Worm (Caenorhabditis elegans) whole organism, young adult: ENCODE results near the gene crn-4.
A peak's percentile ranks its signal among the peaks of the same experiment; 100 is the strongest.

Source experiments
- B0019.2 ChIP-seq: fragments of 200-800 bp; sonication (Bioruptor generic); conservative IDR thresholded peaks from 2 replicates; pipeline ENCODE4 v1.3.6; 2022; ENCODE audit warnings: missing genetic modification reagents, missing genetic modification characterization, missing compliant biosample characterization
- B0336.3 ChIP-seq: fragments of 200-800 bp; sonication (Bioruptor generic); IDR thresholded peaks from 2 replicates; pipeline ENCODE4 v1.3.6; 2022; ENCODE audit warnings: missing genetic modification characterization, missing compliant biosample characterization
- D2030.7 ChIP-seq: fragments of 200-800 bp; sonication (Bioruptor generic); IDR thresholded peaks from 2 replicates; pipeline ENCODE4 v1.3.6; 2022; ENCODE audit warnings: missing genetic modification reagents, missing genetic modification characterization, missing compliant biosample characterization
- F49E8.2 ChIP-seq: sonication (generic microtip); optimal IDR thresholded peaks from 3 replicates; lab custom pipeline; 2017; ENCODE audit warnings: missing genetic modification characterization, mild to moderate bottlenecking, missing compliant biosample characterization, antibody characterized with exemption, moderate library complexity; ENCODE audit not compliant: insufficient read depth
- K12H6.12 ChIP-seq: fragments of 200-800 bp; sonication (Bioruptor generic); optimal IDR thresholded peaks from 2 replicates; lab custom pipeline; 2018; ENCODE audit warnings: mild to moderate bottlenecking, missing genetic modification characterization, missing compliant biosample characterization
- T07F8.4 ChIP-seq: sonication (generic microtip); optimal IDR thresholded peaks from 2 replicates; lab custom pipeline; 2016; ENCODE audit warnings: mild to moderate bottlenecking, missing genetic modification characterization, moderate library complexity, missing compliant biosample characterization
- akir-1 ChIP-seq: fragments of 200-800 bp; sonication (Bioruptor generic); optimal IDR thresholded peaks from 2 replicates; lab custom pipeline; 2018; ENCODE audit warnings: mild to moderate bottlenecking, missing genetic modification characterization, moderate library complexity, missing compliant biosample characterization
- attf-5 ChIP-seq: fragments of 200-800 bp; sonication (Bioruptor generic); optimal IDR thresholded peaks from 2 replicates; lab custom pipeline; 2018; ENCODE audit warnings: mild to moderate bottlenecking, missing genetic modification characterization, missing compliant biosample characterization
- ccch-3 ChIP-seq: fragments of 200-800 bp; sonication (Bioruptor generic); optimal IDR thresholded peaks from 2 replicates; lab custom pipeline; 2018; ENCODE audit warnings: mild to moderate bottlenecking, missing genetic modification characterization, missing compliant biosample characterization
- cebp-1 ChIP-seq, 2 experiments: fragments of 200-800 bp in 1 of 2; sonication (Bioruptor generic) in 1 of 2; sonication (generic microtip) in 1 of 2; IDR thresholded peaks in 1 of 2; optimal IDR thresholded peaks in 1 of 2; 2 replicates each; pipeline versions ENCODE4 v1.3.6 to Lab custom; 2017 to 2022; ENCODE audit warnings: missing compliant biosample characterization in 2 of 2, missing genetic modification characterization in 2 of 2, mild to moderate bottlenecking in 1 of 2, missing genetic modification reagents in 1 of 2, moderate library complexity in 1 of 2
- ceh-100 ChIP-seq: fragments of 200-800 bp; sonication (Bioruptor generic); IDR thresholded peaks from 2 replicates; pipeline ENCODE4 v1.3.6; 2022; ENCODE audit warnings: missing genetic modification reagents, missing genetic modification characterization, missing compliant biosample characterization
- ceh-27 ChIP-seq: fragments of 200-800 bp; sonication (Bioruptor generic); optimal IDR thresholded peaks from 2 replicates; lab custom pipeline; 2018; ENCODE audit warnings: mild to moderate bottlenecking, missing genetic modification characterization, moderate library complexity, missing compliant biosample characterization
- dox-1 ChIP-seq: fragments of 200-800 bp; sonication (Bioruptor generic); IDR thresholded peaks from 2 replicates; pipeline ENCODE4 v1.3.6; 2022; ENCODE audit warnings: missing genetic modification reagents, missing genetic modification characterization, missing compliant biosample characterization
- egl-18 ChIP-seq: fragments of 200-800 bp; sonication (Bioruptor generic); IDR thresholded peaks from 2 replicates; pipeline ENCODE4 v1.3.6; 2022; ENCODE audit warnings: missing genetic modification reagents, missing genetic modification characterization, missing compliant biosample characterization
- egrh-3 ChIP-seq: fragments of 200-800 bp; sonication (Bioruptor generic); IDR thresholded peaks from 2 replicates; pipeline ENCODE4 v1.3.6; 2022; ENCODE audit warnings: missing genetic modification reagents, missing genetic modification characterization, missing compliant biosample characterization
- ekl-4 ChIP-seq: fragments of 200-800 bp; sonication (Bioruptor generic); IDR thresholded peaks from 2 replicates; pipeline ENCODE4 v1.3.6; 2022; ENCODE audit warnings: missing genetic modification reagents, missing genetic modification characterization, missing compliant biosample characterization
- ets-4 ChIP-seq: fragments of 200-800 bp; sonication (Bioruptor generic); optimal IDR thresholded peaks from 2 replicates; lab custom pipeline; 2018; ENCODE audit warnings: mild to moderate bottlenecking, missing genetic modification characterization, missing compliant biosample characterization
- him-1 ChIP-seq: sonication (generic microtip); optimal IDR thresholded peaks from 2 replicates; lab custom pipeline; 2016; ENCODE audit warnings: missing genotype, missing genetic modification reagents, missing genetic modification characterization, missing compliant biosample characterization
- hlh-12 ChIP-seq: sonication (generic microtip); optimal IDR thresholded peaks from 2 replicates; lab custom pipeline; 2016; ENCODE audit warnings: missing genetic modification characterization, missing compliant biosample characterization
- hmg-20 ChIP-seq: fragments of 200-800 bp; sonication (Bioruptor generic); IDR thresholded peaks from 2 replicates; pipeline ENCODE4 v1.3.6; 2022; ENCODE audit warnings: missing genetic modification reagents, missing genetic modification characterization, missing compliant biosample characterization
- hrde-1 ChIP-seq: sonication (generic microtip); optimal IDR thresholded peaks from 2 replicates; lab custom pipeline; 2016; ENCODE audit warnings: missing genetic modification characterization, mild to moderate bottlenecking, missing compliant biosample characterization, moderate library complexity, missing genotype, missing genetic modification reagents, borderline replicate concordance
- hsf-1 ChIP-seq: fragments of 200-800 bp; sonication (Bioruptor generic); IDR thresholded peaks from 2 replicates; pipeline ENCODE4 v1.3.6; 2022; ENCODE audit warnings: missing genetic modification reagents, missing genetic modification characterization, missing compliant biosample characterization
- let-526 ChIP-seq: fragments of 200-800 bp; sonication (Bioruptor generic); IDR thresholded peaks from 2 replicates; pipeline ENCODE4 v1.3.6; 2022; ENCODE audit warnings: missing genetic modification reagents, missing genetic modification characterization, missing compliant biosample characterization
- lin-40 ChIP-seq: sonication (generic microtip); optimal IDR thresholded peaks from 2 replicates; lab custom pipeline; 2016; ENCODE audit warnings: missing genetic modification characterization, mild to moderate bottlenecking, missing compliant biosample characterization, missing genotype, missing genetic modification reagents
- lin-54 ChIP-seq: fragments of 200-800 bp; sonication (Bioruptor generic); optimal IDR thresholded peaks from 2 replicates; lab custom pipeline; 2018; ENCODE audit warnings: mild to moderate bottlenecking, missing genetic modification characterization, missing compliant biosample characterization
- lir-1 ChIP-seq: fragments of 200-800 bp; sonication (Bioruptor generic); conservative IDR thresholded peaks from 2 replicates; pipeline ENCODE4 v1.3.6; 2022; ENCODE audit warnings: missing genetic modification reagents, missing genetic modification characterization, missing compliant biosample characterization
- madf-10 ChIP-seq: sonication (generic microtip); optimal IDR thresholded peaks from 2 replicates; lab custom pipeline; 2016; ENCODE audit warnings: mild to moderate bottlenecking, missing genetic modification characterization, missing compliant biosample characterization
- madf-3 ChIP-seq: fragments of 200-800 bp; sonication (Bioruptor generic); IDR thresholded peaks from 2 replicates; pipeline ENCODE4 v1.3.6; 2022; ENCODE audit warnings: missing genetic modification reagents, missing genetic modification characterization, missing compliant biosample characterization
- madf-6 ChIP-seq: fragments of 200-800 bp; sonication (Bioruptor generic); IDR thresholded peaks from 2 replicates; pipeline ENCODE4 v1.3.6; 2022; ENCODE audit warnings: missing genetic modification reagents, missing genetic modification characterization, missing compliant biosample characterization
- mel-28 ChIP-seq: sonication (generic microtip); optimal IDR thresholded peaks from 2 replicates; lab custom pipeline; 2016; ENCODE audit warnings: borderline replicate concordance, mild to moderate bottlenecking, missing genetic modification characterization, missing compliant biosample characterization
- mes-4 ChIP-seq: sonication (generic microtip); optimal IDR thresholded peaks from 2 replicates; lab custom pipeline; 2016; ENCODE audit warnings: missing genotype, missing genetic modification characterization, missing compliant biosample characterization
- mxl-1 ChIP-seq: sonication (generic microtip); optimal IDR thresholded peaks from 2 replicates; lab custom pipeline; 2016; ENCODE audit warnings: missing genetic modification characterization, missing compliant biosample characterization
- nfya-1 ChIP-seq: sonication (generic microtip); optimal IDR thresholded peaks from 2 replicates; lab custom pipeline; 2017; ENCODE audit warnings: antibody characterized with exemption, missing compliant biosample characterization, missing genetic modification characterization, borderline replicate concordance; ENCODE audit not compliant: insufficient read depth
- nfyb-1 ChIP-seq: fragments of 200-800 bp; sonication (Bioruptor generic); IDR thresholded peaks from 2 replicates; pipeline ENCODE4 v1.3.6; 2022; ENCODE audit warnings: missing genetic modification reagents, missing genetic modification characterization, missing compliant biosample characterization
- nhr-179 ChIP-seq: sonication (generic microtip); optimal IDR thresholded peaks from 2 replicates; lab custom pipeline; 2016; ENCODE audit warnings: mild to moderate bottlenecking, missing genetic modification characterization, missing compliant biosample characterization
- nhr-27 ChIP-seq: fragments of 200-800 bp; sonication (Bioruptor generic); optimal IDR thresholded peaks from 2 replicates; lab custom pipeline; 2018; ENCODE audit warnings: mild to moderate bottlenecking, missing genetic modification characterization, moderate library complexity, missing compliant biosample characterization
- nhr-80 ChIP-seq: sonication (generic microtip); optimal IDR thresholded peaks from 2 replicates; lab custom pipeline; 2016; ENCODE audit warnings: missing genetic modification characterization, missing compliant biosample characterization
- snpc-1.3 ChIP-seq: sonication (generic microtip); optimal IDR thresholded peaks from 2 replicates; lab custom pipeline; 2017; ENCODE audit warnings: missing genetic modification characterization, mild to moderate bottlenecking, missing compliant biosample characterization, antibody characterized with exemption, moderate library complexity, missing genotype, missing genetic modification reagents; ENCODE audit not compliant: insufficient read depth
- tbp1 ChIP-seq: fragments of 200-800 bp; sonication (Bioruptor generic); optimal IDR thresholded peaks from 2 replicates; lab custom pipeline; 2018; ENCODE audit warnings: mild to moderate bottlenecking, missing genetic modification characterization, missing compliant biosample characterization
- xnd-1 ChIP-seq: sonication (generic microtip); optimal IDR thresholded peaks from 2 replicates; lab custom pipeline; 2016; ENCODE audit warnings: missing genotype, missing genetic modification reagents, missing genetic modification characterization, missing compliant biosample characterization
- zim-3 ChIP-seq: sonication (generic microtip); optimal IDR thresholded peaks from 2 replicates; lab custom pipeline; 2017; ENCODE audit warnings: mild to moderate bottlenecking, missing genetic modification characterization, moderate library complexity, missing compliant biosample characterization
- ztf-28 ChIP-seq: fragments of 200-800 bp; sonication (Bioruptor generic); IDR thresholded peaks from 2 replicates; pipeline ENCODE4 v1.3.6; 2022; ENCODE audit warnings: missing genetic modification reagents, missing genetic modification characterization, missing compliant biosample characterization

The crn-4 gene

ce11 chrX:2302782-2303181 lies 44.9 kb upstream of the crn-4 start, which contains the start of gene hum-6 (continued):
- TF ChIP-seq nfya-1 (tag; lab: Kevin White, UChicago) = no peak

ce11 chrX:2301821-2302220 lies 43.9 kb upstream of the crn-4 start:
- TF ChIP-seq ztf-28 (GFP tag; lab: Robert Waterston, UW) = no peak
- TF ChIP-seq egrh-3 = peak; percentile 60; the same call in 1 of the 2 replicates

DNA sequence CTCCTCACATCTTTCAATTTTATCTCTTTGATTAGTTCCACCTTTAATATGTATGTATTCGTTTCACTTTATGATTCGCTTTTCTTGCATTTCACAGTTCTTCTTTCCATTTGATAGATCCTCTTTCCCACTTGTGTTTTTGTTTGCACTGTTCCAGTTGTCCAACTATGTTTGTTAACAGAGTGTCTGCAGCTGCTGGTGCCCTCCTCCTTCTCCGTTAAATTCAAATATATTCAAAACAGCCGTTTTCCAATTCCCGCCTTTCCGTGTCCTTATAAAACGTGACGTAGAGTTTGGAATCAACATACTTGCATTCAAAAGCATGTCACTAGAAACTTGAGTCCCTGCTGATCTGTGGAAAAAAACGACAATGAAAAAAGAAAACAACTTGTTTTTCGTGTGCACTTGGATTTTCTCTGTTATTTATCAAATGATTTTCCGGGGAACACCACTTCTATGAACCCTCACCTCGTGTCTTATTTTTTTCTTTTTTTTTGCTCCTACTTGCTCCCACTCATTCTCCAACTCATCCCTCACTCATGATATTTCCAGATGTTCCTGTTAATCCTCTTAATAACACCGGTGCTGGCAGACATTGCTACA lies 36.4 kb upstream of the crn-4 start, which contains the start of gene T10H10.2:
Gene T10H10.2 (plus strand): TSS at position 553 of the 603 bp plus-strand sequence.
- no peak for TF ChIP-seq mel-28 (tag; lab: Kevin White, UChicago)
- TF ChIP-seq dox-1 (GFP tag; lab: Robert Waterston, UW) = no peak
- no peak for TF ChIP-seq xnd-1 (tag; lab: Kevin White, UChicago)
- no peak for TF ChIP-seq hrde-1 (tag; lab: Kevin White, UChicago)
- TF ChIP-seq nfyb-1 (GFP tag; lab: Robert Waterston, UW) = no peak
- TF ChIP-seq hsf-1 (GFP tag; lab: Robert Waterston, UW) = no peak
- TF ChIP-seq T07F8.4 (tag; lab: Kevin White, UChicago) = no peak
- no peak for TF ChIP-seq madf-6
- no peak for TF ChIP-seq snpc-1.3 (tag; lab: Kevin White, UChicago)
- TF ChIP-seq attf-5 (GFP tag; lab: Kevin White, UChicago) = no peak
- TF ChIP-seq egl-18 (GFP tag; lab: Robert Waterston, UW) = no peak
- TF ChIP-seq nhr-179 (tag; lab: Kevin White, UChicago) = no peak

ce11 chrX:2287977-2288387 lies 30.1 kb upstream of the crn-4 start:
- TF ChIP-seq madf-10 (tag; lab: Kevin White, UChicago) (no peak), mel-28 (tag; lab: Kevin White, UChicago) (no peak), B0336.3 (GFP tag; lab: Robert Waterston, UW) (no peak), D2030.7 (no peak), ceh-27 (GFP tag; lab: Kevin White, UChicago) (no peak), cebp-1 (GFP tag; IDR thresholded peaks at IDR 0.05; lab: Robert Waterston, UW) (no peak), cebp-1 (tag; optimal IDR thresholded peaks at IDR 0.05; lab: Kevin White, UChicago) (no peak), mxl-1 (tag; lab: Kevin White, UChicago) (no peak), madf-3 (GFP tag; lab: Robert Waterston, UW) (no peak), hlh-12 (tag; lab: Kevin White, UChicago) (no peak), ccch-3 (GFP tag; lab: Kevin White, UChicago) (no peak), ekl-4 (GFP tag; lab: Robert Waterston, UW) (no peak), mes-4 (no peak), nhr-27 (tag; lab: Kevin White, UChicago) (no peak), let-526 (GFP tag; lab: Robert Waterston, UW) (no peak), hmg-20 (no peak), K12H6.12 (tag; lab: Kevin White, UChicago) (peak; percentile 60), nhr-80 (tag; lab: Kevin White, UChicago) (peak; percentile 77), F49E8.2 (tag; lab: Kevin White, UChicago) (no peak), madf-6 (no peak), him-1 (tag; lab: Kevin White, UChicago) (no peak), akir-1 (no peak), ets-4 (peak; percentile 26), lir-1 (GFP tag; lab: Robert Waterston, UW) (no peak), B0019.2 (GFP tag; lab: Robert Waterston, UW) (no peak), lin-54 (GFP tag; lab: Kevin White, UChicago) (no peak), ceh-100 (GFP tag; lab: Robert Waterston, UW) (no peak), lin-40 (tag; lab: Kevin White, UChicago) (peak; percentile 29), zim-3 (tag; lab: Kevin White, UChicago) (no peak), tbp1 (GFP tag; lab: Kevin White, UChicago) (no peak)
